Worm (Caenorhabditis elegans) whole organism, L1 larva: Measurements from ENCODE around the gene srx-136.

Source experiments
- C04F5.9 ChIP-seq: sonication (generic microtip); optimal IDR thresholded peaks from 2 replicates; lab custom pipeline; 2016; ENCODE audit warnings: missing genetic modification characterization, missing compliant biosample characterization
- C16A3.4 ChIP-seq: fragments of 150-350 bp; optimal IDR thresholded peaks from 2 replicates; lab custom pipeline; 2014; ENCODE audit warnings: missing biosample characterization, missing genetic modification characterization
- C34B4.2 ChIP-seq: sonication (generic microtip); optimal IDR thresholded peaks from 2 replicates; lab custom pipeline; 2017; ENCODE audit warnings: mild to moderate bottlenecking, missing genetic modification characterization, missing compliant biosample characterization
- Y116A8C.19 ChIP-seq: sonication (generic microtip); optimal IDR thresholded peaks from 2 replicates; lab custom pipeline; 2016; ENCODE audit warnings: missing compliant biosample characterization, missing genetic modification characterization, borderline replicate concordance
- alr-1 ChIP-seq: fragments of 200-800 bp; sonication (Bioruptor generic); optimal IDR thresholded peaks from 2 replicates; lab custom pipeline; 2018; ENCODE audit warnings: borderline replicate concordance, mild to moderate bottlenecking, missing genetic modification characterization, missing compliant biosample characterization
- blmp-1 ChIP-seq: fragments of 150-350 bp; optimal IDR thresholded peaks from 2 replicates; lab custom pipeline; 2014; ENCODE audit warnings: missing biosample characterization, missing genetic modification characterization
- ceh-63 ChIP-seq: fragments of 200-800 bp; sonication (Bioruptor generic); optimal IDR thresholded peaks from 2 replicates; lab custom pipeline; 2018; ENCODE audit warnings: mild to moderate bottlenecking, missing genetic modification characterization, missing compliant biosample characterization
- ceh-8 ChIP-seq: fragments of 200-800 bp; sonication (Bioruptor generic); optimal IDR thresholded peaks from 2 replicates; lab custom pipeline; 2018; ENCODE audit warnings: mild to moderate bottlenecking, missing genetic modification characterization, moderate library complexity, missing compliant biosample characterization
- efl-1 ChIP-seq, 4 experiments: fragments of 150-350 bp; optimal IDR thresholded peaks in 3 of 4; peaks in 1 of 4; 1 replicate in 1 of 4; 2 replicates in 3 of 4; lab custom pipeline; 2014; ENCODE audit warnings: missing biosample characterization in 2 of 4, missing genetic modification characterization in 2 of 4, missing genetic modification reagents in 2 of 4
- elt-2 ChIP-seq: sonication (generic microtip); optimal IDR thresholded peaks from 2 replicates; lab custom pipeline; 2016; ENCODE audit warnings: missing genetic modification characterization, mild to moderate bottlenecking, inconsistent platforms, missing compliant biosample characterization, missing genetic modification reagents
- ets-5 ChIP-seq: fragments of 200-800 bp; sonication (Bioruptor generic); IDR thresholded peaks from 2 replicates; pipeline ENCODE4 v1.3.6; 2022; ENCODE audit warnings: missing genetic modification characterization, missing compliant biosample characterization
- fos-1 ChIP-seq: fragments of 150-350 bp; optimal IDR thresholded peaks from 2 replicates; lab custom pipeline; 2014; ENCODE audit warnings: missing biosample characterization, missing genetic modification characterization
- grh-1 ChIP-seq: fragments of 200-800 bp; sonication (Bioruptor generic); IDR thresholded peaks from 2 replicates; pipeline ENCODE4 v1.3.6; 2022; ENCODE audit warnings: missing genetic modification reagents, missing genetic modification characterization, missing compliant biosample characterization
- hpl-2 ChIP-seq: fragments of 150-350 bp; optimal IDR thresholded peaks from 2 replicates; lab custom pipeline; 2014; ENCODE audit warnings: missing biosample characterization, missing genetic modification reagents, missing genetic modification characterization
- jun-1 ChIP-seq: fragments of 150-350 bp; optimal IDR thresholded peaks from 2 replicates; lab custom pipeline; 2014; ENCODE audit warnings: missing biosample characterization, missing genetic modification reagents, missing genetic modification characterization
- lin-14 ChIP-seq: fragments of 200-800 bp; sonication (Bioruptor generic); optimal IDR thresholded peaks from 2 replicates; lab custom pipeline; 2018; ENCODE audit warnings: mild to moderate bottlenecking, missing genetic modification characterization, moderate library complexity, missing compliant biosample characterization
- lin-35 ChIP-seq, 2 experiments: fragments of 150-350 bp; optimal IDR thresholded peaks; 2 replicates each; lab custom pipeline; 2014; ENCODE audit warnings: missing biosample characterization in 2 of 2, missing genetic modification characterization in 2 of 2, missing genetic modification reagents in 2 of 2
- lsy-2 ChIP-seq, 2 experiments: fragments of 150-350 bp; optimal IDR thresholded peaks; 2 replicates each; lab custom pipeline; 2014; ENCODE audit warnings: missing biosample characterization in 2 of 2, missing genetic modification characterization in 2 of 2
- mef-2 ChIP-seq: fragments of 150-350 bp; optimal IDR thresholded peaks from 2 replicates; lab custom pipeline; 2014; ENCODE audit warnings: missing biosample characterization, missing genetic modification characterization
- mep-1 ChIP-seq: fragments of 150-350 bp; optimal IDR thresholded peaks from 2 replicates; lab custom pipeline; 2014; ENCODE audit warnings: missing biosample characterization, missing genetic modification characterization
- nhr-11 ChIP-seq: fragments of 150-350 bp; optimal IDR thresholded peaks from 2 replicates; lab custom pipeline; 2014; ENCODE audit warnings: missing biosample characterization, missing genetic modification characterization
- nhr-12 ChIP-seq: sonication (generic microtip); optimal IDR thresholded peaks from 2 replicates; lab custom pipeline; 2017; ENCODE audit warnings: missing biosample characterization, missing genetic modification characterization
- nhr-19 ChIP-seq: fragments of 200-800 bp; sonication (Bioruptor generic); conservative IDR thresholded peaks from 2 replicates; pipeline ENCODE4 v1.3.6; 2022; ENCODE audit warnings: missing genetic modification characterization, missing compliant biosample characterization
- nhr-20 ChIP-seq: sonication (generic microtip); optimal IDR thresholded peaks from 2 replicates; lab custom pipeline; 2016; ENCODE audit warnings: mild to moderate bottlenecking, missing genetic modification characterization, missing compliant biosample characterization
- nhr-28 ChIP-seq: fragments of 150-350 bp; optimal IDR thresholded peaks from 2 replicates; lab custom pipeline; 2014; ENCODE audit warnings: missing biosample characterization, missing genetic modification characterization
- nhr-71 ChIP-seq: sonication (generic microtip); optimal IDR thresholded peaks from 2 replicates; lab custom pipeline; 2016; ENCODE audit warnings: mild to moderate bottlenecking, missing genetic modification characterization, moderate library complexity, missing compliant biosample characterization
- nhr-77 ChIP-seq: fragments of 150-350 bp; optimal IDR thresholded peaks from 2 replicates; lab custom pipeline; 2014; ENCODE audit warnings: missing biosample characterization, missing genetic modification characterization
- nhr-84 ChIP-seq: sonication (generic microtip); optimal IDR thresholded peaks from 2 replicates; lab custom pipeline; 2017; ENCODE audit warnings: missing biosample characterization, missing genetic modification characterization
- nhr-90 ChIP-seq: sonication (generic microtip); optimal IDR thresholded peaks from 2 replicates; lab custom pipeline; 2016; ENCODE audit warnings: mild to moderate bottlenecking, missing genetic modification characterization, missing compliant biosample characterization; ENCODE audit not compliant: poor library complexity
- pag-3 ChIP-seq: sonication (generic microtip); optimal IDR thresholded peaks from 2 replicates; lab custom pipeline; 2017; ENCODE audit warnings: missing genetic modification characterization, mild to moderate bottlenecking, missing compliant biosample characterization, antibody characterized with exemption, borderline replicate concordance; ENCODE audit not compliant: insufficient read depth
- pax-3 ChIP-seq: fragments of 200-800 bp; sonication (Bioruptor generic); optimal IDR thresholded peaks from 2 replicates; lab custom pipeline; 2018; ENCODE audit warnings: mild to moderate bottlenecking, missing genetic modification characterization, moderate library complexity, missing compliant biosample characterization
- pqm-1 ChIP-seq: sonication (generic microtip); optimal IDR thresholded peaks from 3 replicates; lab custom pipeline; 2017; ENCODE audit warnings: missing biosample characterization, missing genetic modification characterization
- snpc-4 ChIP-seq: fragments of 150-350 bp; optimal IDR thresholded peaks from 2 replicates; lab custom pipeline; 2014; ENCODE audit warnings: missing biosample characterization, missing genetic modification characterization
- snu-23 ChIP-seq: sonication (generic microtip); optimal IDR thresholded peaks from 2 replicates; lab custom pipeline; 2016; ENCODE audit warnings: missing genetic modification characterization, missing compliant biosample characterization
- sox-4 ChIP-seq: sonication (generic microtip); optimal IDR thresholded peaks from 2 replicates; lab custom pipeline; 2016; ENCODE audit warnings: missing genetic modification characterization, missing compliant biosample characterization
- sptf-1 ChIP-seq: fragments of 150-350 bp; optimal IDR thresholded peaks from 2 replicates; lab custom pipeline; 2014; ENCODE audit warnings: missing biosample characterization, missing genetic modification characterization
- sup-37 ChIP-seq: fragments of 200-800 bp; sonication (Bioruptor generic); optimal IDR thresholded peaks from 2 replicates; lab custom pipeline; 2018; ENCODE audit warnings: mild to moderate bottlenecking, missing genetic modification characterization, missing compliant biosample characterization
- tlp-1 ChIP-seq: fragments of 150-350 bp; optimal IDR thresholded peaks from 2 replicates; lab custom pipeline; 2014; ENCODE audit warnings: missing biosample characterization, missing genetic modification characterization
- unc-130 ChIP-seq: fragments of 150-350 bp; optimal IDR thresholded peaks from 2 replicates; lab custom pipeline; 2017; ENCODE audit warnings: missing biosample characterization, missing genetic modification characterization, inconsistent platforms
- unc-30 ChIP-seq: sonication (generic microtip); optimal IDR thresholded peaks from 2 replicates; lab custom pipeline; 2017; ENCODE audit warnings: missing biosample characterization, missing genetic modification characterization
- unc-62 ChIP-seq: fragments of 150-350 bp; optimal IDR thresholded peaks from 2 replicates; lab custom pipeline; 2014; ENCODE audit warnings: missing biosample characterization, missing genetic modification reagents, missing genetic modification characterization
- unc-98 ChIP-seq: fragments of 200-800 bp; sonication (Bioruptor generic); IDR thresholded peaks from 2 replicates; pipeline ENCODE4 v1.3.6; 2022; ENCODE audit warnings: missing genetic modification characterization, missing compliant biosample characterization
- ztf-11 ChIP-seq, 2 experiments: sonication (generic microtip); optimal IDR thresholded peaks; 2 replicates each; lab custom pipeline; 2016 to 2017; ENCODE audit warnings: missing genetic modification characterization in 2 of 2, missing biosample characterization in 1 of 2, missing compliant biosample characterization in 1 of 2

Gene srx-136

ce11 chrV:13893583-13893982 is 36.4 kb downstream of the srx-136 start:
- TF ChIP-seq nhr-20 (tag; lab: Kevin White, UChicago) (no peak), alr-1 (tag; lab: Kevin White, UChicago) (no peak), pqm-1 (tag; lab: Kevin White, UChicago) (peak; percentile 93), elt-2 (tag; lab: Kevin White, UChicago) (peak; percentile 85), lin-35 (GFP tag; optimal IDR thresholded peaks at IDR 0.05; lab: Kevin White, UChicago) (peak in 1 of 2 experiments; percentile 48), jun-1 (peak; percentile 9)

ce11 chrV:13898356-13898755 is 41.1 kb downstream of the srx-136 start, which contains the start of gene cyp-35C1:
Gene cyp-35C1, minus strand, starts transcription at chrV:13898487.
- TF ChIP-seq unc-98 (GFP tag; lab: Robert Waterston, UW), result no peak
- no peak for TF ChIP-seq sup-37 (GFP tag; lab: Kevin White, UChicago)
- TF ChIP-seq elt-2 (tag; lab: Kevin White, UChicago), result peak; percentile 2
- TF ChIP-seq hpl-2, result no peak
- no peak for TF ChIP-seq snpc-4 (tag; lab: Kevin White, UChicago)
- TF ChIP-seq, all 84 proteins: peak for 1

- TF ChIP-seq lsy-2 (tag; optimal IDR thresholded peaks at IDR 0.05; lab: Kevin White, UChicago) (no peak), nhr-12 (tag; lab: Kevin White, UChicago) (no peak), hpl-2 (no peak), sptf-1 (no peak), fos-1 (no peak), C04F5.9 (tag; lab: Kevin White, UChicago) (no peak)
Measured at ce11 chrV:13899213-13899612, 42.0 kb downstream of the srx-136 start, which contains the start of gene oac-3. Gene oac-3, plus strand, starts transcription at chrV:13899513.

DNA sequence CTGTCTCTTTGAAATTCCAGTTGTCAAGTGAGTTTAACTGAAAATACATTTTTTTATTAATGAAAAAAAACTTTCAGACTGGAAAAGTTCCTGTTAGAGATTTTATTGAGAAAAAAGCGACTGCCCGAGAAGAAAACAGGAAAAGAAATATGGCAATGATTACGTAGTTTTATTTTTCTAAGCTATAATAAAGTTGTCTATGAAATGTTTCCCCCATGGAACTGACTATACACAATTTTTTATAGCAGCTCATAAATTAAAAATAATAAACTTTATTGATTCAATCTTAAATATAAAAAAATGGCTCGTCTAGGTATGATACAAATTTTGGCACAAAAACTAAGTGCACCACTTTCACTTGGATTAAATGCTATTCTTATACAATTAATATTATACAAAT is 45.3 kb downstream of the srx-136 start, which contains the start of gene C06B3.1:
C06B3.1 (plus strand) TSS at position 301 of the 400 bp plus-strand sequence.
- TF ChIP-seq alr-1 (tag; lab: Kevin White, UChicago) (no peak), ceh-63 (no peak), unc-62 (no peak), ceh-8 (GFP tag; lab: Kevin White, UChicago) (no peak), nhr-11 (tag; lab: Kevin White, UChicago) (no peak), blmp-1 (tag; lab: Kevin White, UChicago) (no peak), nhr-77 (tag; lab: Kevin White, UChicago) (no peak), lin-14 (no peak), pax-3 (tag; lab: Kevin White, UChicago) (no peak), nhr-28 (no peak), ets-5 (GFP tag; lab: Robert Waterston, UW) (no peak), unc-130 (no peak), sox-4 (no peak), efl-1 (optimal IDR thresholded peaks at IDR 0.05; lab: Kevin White, UChicago) (no peak), efl-1 (GFP tag; optimal IDR thresholded peaks at IDR 0.05 in 1 of 2; lab: Kevin White, UChicago) (no peak), grh-1 (GFP tag; lab: Robert Waterston, UW) (no peak), pqm-1 (tag; lab: Kevin White, UChicago) (no peak), nhr-90 (no peak)

DNA sequence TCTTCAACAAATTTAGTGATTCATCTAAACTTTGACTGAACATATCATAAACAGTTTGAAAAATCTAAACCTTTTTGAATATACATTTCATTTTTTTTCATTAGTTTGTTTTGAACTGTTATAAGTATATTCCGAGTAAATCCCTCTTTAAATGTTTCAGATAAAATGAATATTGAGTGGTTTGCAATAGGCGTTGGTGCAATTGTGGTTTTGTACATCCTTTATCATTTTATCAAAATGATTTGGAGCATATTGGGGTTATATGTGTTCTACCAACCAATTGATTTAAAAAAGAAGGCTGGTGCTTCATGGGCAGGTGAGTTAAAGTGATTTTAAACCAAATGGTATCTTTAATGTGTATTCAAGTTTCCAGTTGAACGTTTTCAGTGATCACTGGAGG is 47.2 kb downstream of the srx-136 start, which contains the start of gene stdh-3:
stdh-3 (plus strand) TSS at position 166 of the 400 bp plus-strand sequence.
- TF ChIP-seq tlp-1, result no peak
- no peak for TF ChIP-seq C34B4.2 (tag; lab: Kevin White, UChicago)

DNA sequence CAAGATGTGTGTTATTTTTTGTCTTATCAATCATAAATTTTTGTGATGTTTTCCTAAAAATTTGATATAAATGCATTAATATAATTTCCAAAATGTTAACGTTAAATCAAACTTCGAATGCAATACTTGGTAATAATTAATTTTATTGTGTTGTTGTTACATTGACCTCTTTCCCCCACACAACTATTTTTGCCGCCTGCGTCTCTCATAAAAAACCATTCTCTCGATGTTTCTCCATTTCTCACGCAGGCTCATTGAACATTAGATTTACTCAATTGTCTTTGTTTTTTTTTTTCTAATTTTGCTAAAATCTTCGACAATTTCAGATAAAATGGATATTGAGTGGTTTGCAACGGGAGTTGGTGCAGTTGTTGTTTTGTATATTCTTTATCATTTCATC is 48.9 kb downstream of the srx-136 start, which contains the start of gene stdh-1:
stdh-1 (plus strand) TSS at position 327 of the 400 bp plus-strand sequence.
- TF ChIP-seq snu-23 (GFP tag; lab: Kevin White, UChicago) (peak; percentile 25), nhr-71 (tag; lab: Kevin White, UChicago) (peak; percentile 32), fos-1 (no peak), mef-2 (tag; lab: Kevin White, UChicago) (no peak), nhr-77 (tag; lab: Kevin White, UChicago) (no peak), mep-1 (tag; lab: Kevin White, UChicago) (peak; percentile 35), ztf-11 (tag; optimal IDR thresholded peaks at IDR 0.05; lab: Kevin White, UChicago) (no peak), ceh-8 (GFP tag; lab: Kevin White, UChicago) (no peak), Y116A8C.19 (no peak), nhr-28 (no peak), pag-3 (tag; lab: Kevin White, UChicago) (no peak), nhr-84 (tag; lab: Kevin White, UChicago) (no peak), nhr-19 (GFP tag; lab: Robert Waterston, UW) (no peak), jun-1 (no peak), C16A3.4 (tag; lab: Kevin White, UChicago) (peak; percentile 5), unc-30 (no peak)
